Fruit fly (Drosophila melanogaster) whole organism, embryonic: ENCODE data around the gene CaMKII.

ENCODE experiments used
- Atf3 ChIP-seq: fragments of 200-800 bp; sonication (Bioruptor generic); optimal IDR thresholded peaks from 3 replicates; lab custom pipeline; 2016; ENCODE audit warnings: missing biosample characterization, missing genetic modification characterization
- CG2129 ChIP-seq: fragments of 200-800 bp; sonication (Bioruptor generic); IDR thresholded peaks from 2 replicates; pipeline ENCODE4 v1.3.6; 2022; ENCODE audit warnings: missing biosample characterization, missing genetic modification characterization; ENCODE audit not compliant: partially characterized antibody
- CG5953 ChIP-seq: fragments of 200-800 bp; sonication (Bioruptor generic); IDR thresholded peaks from 2 replicates; pipeline ENCODE4 v1.3.6; 2022; ENCODE audit warnings: missing biosample characterization, missing genetic modification characterization
- CG8478 ChIP-seq: fragments of >200 bp; optimal IDR thresholded peaks from 2 replicates; lab custom pipeline; 2018
- CG9727 ChIP-seq: fragments of 200-800 bp; sonication (Bioruptor generic); optimal IDR thresholded peaks from 3 replicates; lab custom pipeline; 2017; ENCODE audit warnings: missing biosample characterization, mild to moderate bottlenecking, missing genetic modification characterization
- Dip3 ChIP-seq: fragments of 200-800 bp; sonication (Bioruptor generic); optimal IDR thresholded peaks from 3 replicates; lab custom pipeline; 2016; ENCODE audit warnings: missing biosample characterization, missing genetic modification characterization
- Dref ChIP-seq: fragments of 200-800 bp; sonication (Bioruptor generic); IDR thresholded peaks from 2 replicates; pipeline ENCODE4 v1.3.6; 2022; ENCODE audit warnings: missing biosample characterization, missing genetic modification characterization
- Xbp1 ChIP-seq: fragments of 200-800 bp; sonication (Bioruptor generic); optimal IDR thresholded peaks from 3 replicates; lab custom pipeline; 2016; ENCODE audit warnings: missing biosample characterization, mild to moderate bottlenecking, missing genetic modification characterization
- bab2 ChIP-seq: fragments of 200-800 bp; sonication (Bioruptor generic); optimal IDR thresholded peaks from 2 replicates; lab custom pipeline; 2016; ENCODE audit warnings: missing biosample characterization, missing genetic modification characterization
- jigr1 ChIP-seq: fragments of 200-800 bp; sonication (Bioruptor generic); IDR thresholded peaks from 3 replicates; pipeline ENCODE4 v1.3.6; 2022; ENCODE audit warnings: missing biosample characterization, missing genetic modification characterization
- luna ChIP-seq: fragments of 200-800 bp; sonication (Bioruptor generic); optimal IDR thresholded peaks from 2 replicates; lab custom pipeline; 2016; ENCODE audit warnings: missing biosample characterization, missing genetic modification characterization
- psq ChIP-seq: fragments of 200-800 bp; sonication (Bioruptor generic); optimal IDR thresholded peaks from 2 replicates; lab custom pipeline; 2017; ENCODE audit warnings: missing biosample characterization, missing genetic modification characterization
- tup ChIP-seq: fragments of 200-800 bp; sonication (Bioruptor generic); optimal IDR thresholded peaks from 2 replicates; lab custom pipeline; 2016; ENCODE audit warnings: missing biosample characterization, mild to moderate bottlenecking, missing genetic modification characterization, moderate library complexity
- zfh1 ChIP-seq: fragments of 200-800 bp; sonication (Bioruptor generic); IDR thresholded peaks from 3 replicates; pipeline ENCODE4 v1.3.6; 2022; ENCODE audit warnings: missing biosample characterization, missing genetic modification characterization

- no peak for TF ChIP-seq Dip3 (GFP tag; lab: Kevin White, UChicago)
- no peak for TF ChIP-seq zfh1
- no peak for TF ChIP-seq Dref (GFP tag; lab: Robert Waterston, UW)
- no peak for TF ChIP-seq bab2 (GFP tag; lab: Kevin White, UChicago)
- no peak for TF ChIP-seq luna
- TF ChIP-seq CG9727 (GFP tag; lab: Kevin White, UChicago) = no peak
- TF ChIP-seq CG5953 (GFP tag; lab: Robert Waterston, UW) = no peak
- TF ChIP-seq Atf3 (GFP tag; lab: Kevin White, UChicago) = no peak
- no peak for TF ChIP-seq tup
- no peak for TF ChIP-seq Xbp1 (GFP tag; lab: Kevin White, UChicago)
- no peak for TF ChIP-seq jigr1 (GFP tag; lab: Robert Waterston, UW)
- no peak for TF ChIP-seq CG8478 (lab: Kevin White, UChicago)
- TF ChIP-seq CG2129 = no peak
- TF ChIP-seq psq (GFP tag; lab: Kevin White, UChicago) = no peak
These were observed 9.7 kb upstream of the CaMKII start for dm6 chr4:1062957-1063812.
